Worm (Caenorhabditis elegans) whole organism, L2 larva: ENCODE results near the gene clec-214.

Experiments
- C34F6.9 ChIP-seq: fragments of 150-350 bp; optimal IDR thresholded peaks from 2 replicates; lab custom pipeline; 2014; ENCODE audit warnings: missing biosample characterization, missing genetic modification characterization
- F13H6.1 ChIP-seq: sonication (generic microtip); optimal IDR thresholded peaks from 2 replicates; lab custom pipeline; 2016; ENCODE audit warnings: missing genetic modification characterization, missing compliant biosample characterization
- R02D3.7 ChIP-seq: fragments of 150-350 bp; optimal IDR thresholded peaks from 2 replicates; lab custom pipeline; 2014; ENCODE audit warnings: missing biosample characterization, missing genetic modification characterization
- ZK546.5 ChIP-seq: sonication (generic microtip); optimal IDR thresholded peaks from 2 replicates; lab custom pipeline; 2017; ENCODE audit warnings: missing biosample characterization, missing genetic modification characterization
- aly-2 ChIP-seq: fragments of 150-350 bp; optimal IDR thresholded peaks from 2 replicates; lab custom pipeline; 2014; ENCODE audit warnings: missing biosample characterization, missing genetic modification characterization
- ama-1 ChIP-seq: fragments of 150-350 bp; optimal IDR thresholded peaks from 2 replicates; lab custom pipeline; 2018; ENCODE audit warnings: inconsistent platforms
- blmp-1 ChIP-seq: sonication (generic microtip); optimal IDR thresholded peaks from 2 replicates; lab custom pipeline; 2017; ENCODE audit warnings: missing genetic modification characterization, mild to moderate bottlenecking, missing compliant biosample characterization, antibody characterized with exemption, moderate library complexity; ENCODE audit not compliant: insufficient read depth
- ceh-16 ChIP-seq: fragments of 150-350 bp; optimal IDR thresholded peaks from 2 replicates; lab custom pipeline; 2014; ENCODE audit warnings: missing biosample characterization, missing genetic modification characterization
- ceh-82 ChIP-seq: fragments of 150-350 bp; optimal IDR thresholded peaks from 2 replicates; lab custom pipeline; 2014; ENCODE audit warnings: missing biosample characterization, missing genetic modification characterization
- dmd-4 ChIP-seq: sonication (generic microtip); optimal IDR thresholded peaks from 2 replicates; lab custom pipeline; 2017; ENCODE audit warnings: missing biosample characterization, missing genetic modification characterization
- egl-27 ChIP-seq: sonication (generic microtip); optimal IDR thresholded peaks from 3 replicates; lab custom pipeline; 2017; ENCODE audit warnings: missing biosample characterization, missing genetic modification reagents, missing genetic modification characterization
- elt-3 ChIP-seq: sonication (generic microtip); optimal IDR thresholded peaks from 2 replicates; lab custom pipeline; 2017; ENCODE audit warnings: missing biosample characterization, missing genetic modification characterization
- fos-1 ChIP-seq: fragments of 150-350 bp; optimal IDR thresholded peaks from 2 replicates; lab custom pipeline; 2014; ENCODE audit warnings: missing biosample characterization, missing genetic modification characterization
- gmeb-1 ChIP-seq: fragments of 150-350 bp; optimal IDR thresholded peaks from 2 replicates; lab custom pipeline; 2014; ENCODE audit warnings: missing biosample characterization, missing genetic modification characterization
- lin-11 ChIP-seq: fragments of 150-350 bp; sonication (generic microtip); optimal IDR thresholded peaks from 2 replicates; lab custom pipeline; 2014; ENCODE audit warnings: missing biosample characterization, missing genetic modification characterization, inconsistent platforms, mixed read lengths
- lin-13 ChIP-seq: fragments of 150-350 bp; optimal IDR thresholded peaks from 2 replicates; lab custom pipeline; 2014; ENCODE audit warnings: missing biosample characterization, missing genetic modification reagents, missing genetic modification characterization
- lin-39 ChIP-seq: fragments of 150-350 bp; optimal IDR thresholded peaks from 2 replicates; lab custom pipeline; 2014; ENCODE audit warnings: missing biosample characterization, missing genetic modification reagents, missing genetic modification characterization
- lsy-2 ChIP-seq, 2 experiments: fragments of 150-350 bp in 1 of 2; sonication (generic microtip) in 1 of 2; optimal IDR thresholded peaks; 2 replicates each; lab custom pipeline; 2014 to 2017; ENCODE audit warnings: missing biosample characterization in 2 of 2, missing genetic modification characterization in 2 of 2
- mab-5 ChIP-seq: fragments of 150-350 bp; optimal IDR thresholded peaks from 2 replicates; lab custom pipeline; 2014; ENCODE audit warnings: missing biosample characterization, missing genetic modification characterization
- mbf-1 ChIP-seq: sonication (generic microtip); optimal IDR thresholded peaks from 2 replicates; lab custom pipeline; 2017; ENCODE audit warnings: missing biosample characterization, missing genetic modification characterization
- mdl-1 ChIP-seq, 2 experiments: fragments of 150-350 bp in 1 of 2; sonication (generic microtip) in 1 of 2; optimal IDR thresholded peaks; 2 replicates each; lab custom pipeline; 2017; ENCODE audit warnings: missing biosample characterization in 2 of 2, missing genetic modification characterization in 2 of 2
- nhr-11 ChIP-seq: fragments of 150-350 bp; optimal IDR thresholded peaks from 2 replicates; lab custom pipeline; 2014; ENCODE audit warnings: missing biosample characterization, missing genetic modification characterization
- nhr-129 ChIP-seq: fragments of 150-350 bp; optimal IDR thresholded peaks from 2 replicates; lab custom pipeline; 2014; ENCODE audit warnings: missing biosample characterization, missing genetic modification characterization
- nhr-21 ChIP-seq: fragments of 150-350 bp; optimal IDR thresholded peaks from 2 replicates; lab custom pipeline; 2014; ENCODE audit warnings: missing biosample characterization, missing genetic modification characterization
- nhr-23 ChIP-seq: fragments of 150-350 bp; optimal IDR thresholded peaks from 2 replicates; lab custom pipeline; 2014; ENCODE audit warnings: missing biosample characterization, missing genetic modification reagents, missing genetic modification characterization
- nhr-237 ChIP-seq: fragments of 150-350 bp; optimal IDR thresholded peaks from 2 replicates; lab custom pipeline; 2014; ENCODE audit warnings: missing biosample characterization, missing genetic modification characterization
- nhr-25 ChIP-seq: fragments of 150-350 bp; sonication (generic microtip); optimal IDR thresholded peaks from 3 replicates; lab custom pipeline; 2014; ENCODE audit warnings: missing biosample characterization, missing genetic modification characterization
- nhr-6 ChIP-seq: fragments of 150-350 bp; optimal IDR thresholded peaks from 2 replicates; lab custom pipeline; 2014; ENCODE audit warnings: missing biosample characterization, missing genetic modification characterization
- nhr-77 ChIP-seq: fragments of 150-350 bp; optimal IDR thresholded peaks from 2 replicates; lab custom pipeline; 2014; ENCODE audit warnings: missing biosample characterization, missing genetic modification characterization
- peb-1 ChIP-seq: fragments of 150-350 bp; optimal IDR thresholded peaks from 2 replicates; lab custom pipeline; 2014; ENCODE audit warnings: missing biosample characterization, missing genetic modification characterization
- sem-4 ChIP-seq: fragments of 150-350 bp; optimal IDR thresholded peaks from 2 replicates; lab custom pipeline; 2014; ENCODE audit warnings: missing biosample characterization, missing genetic modification reagents, missing genetic modification characterization
- skn-1 ChIP-seq: sonication (generic microtip); optimal IDR thresholded peaks from 2 replicates; lab custom pipeline; 2017; ENCODE audit warnings: missing biosample characterization, missing genetic modification characterization
- sma-3 ChIP-seq: sonication (generic microtip); optimal IDR thresholded peaks from 2 replicates; lab custom pipeline; 2016; ENCODE audit warnings: missing genetic modification reagents, missing genetic modification characterization, missing compliant biosample characterization
- sma-9 ChIP-seq, 2 experiments: fragments of 150-350 bp in 1 of 2; sonication (generic microtip) in 1 of 2; optimal IDR thresholded peaks; 2 replicates each; lab custom pipeline; 2014 to 2016; ENCODE audit warnings: missing genetic modification characterization in 2 of 2, mild to moderate bottlenecking in 1 of 2, missing biosample characterization in 1 of 2, missing compliant biosample characterization in 1 of 2, missing genetic modification reagents in 1 of 2, moderate library complexity in 1 of 2
- unc-39 ChIP-seq: fragments of 150-350 bp; optimal IDR thresholded peaks from 2 replicates; lab custom pipeline; 2014; ENCODE audit warnings: missing biosample characterization, missing genetic modification characterization
- unc-55 ChIP-seq: fragments of 150-350 bp; sonication (generic microtip); optimal IDR thresholded peaks from 3 replicates; lab custom pipeline; 2014; ENCODE audit warnings: missing biosample characterization, missing genetic modification reagents, missing genetic modification characterization
- unc-62 ChIP-seq: fragments of 150-350 bp; optimal IDR thresholded peaks from 2 replicates; lab custom pipeline; 2014; ENCODE audit warnings: missing biosample characterization, missing genetic modification reagents, missing genetic modification characterization
- zag-1 ChIP-seq: fragments of 150-350 bp; optimal IDR thresholded peaks from 2 replicates; lab custom pipeline; 2014; ENCODE audit warnings: missing biosample characterization, missing genetic modification characterization
- ztf-11 ChIP-seq: sonication (generic microtip); optimal IDR thresholded peaks from 2 replicates; lab custom pipeline; 2017; ENCODE audit warnings: missing biosample characterization, missing genetic modification characterization
- ztf-4 ChIP-seq: fragments of 150-350 bp; optimal IDR thresholded peaks from 2 replicates; lab custom pipeline; 2014; ENCODE audit warnings: missing biosample characterization, missing genetic modification characterization

clec-214 gene

DNA sequence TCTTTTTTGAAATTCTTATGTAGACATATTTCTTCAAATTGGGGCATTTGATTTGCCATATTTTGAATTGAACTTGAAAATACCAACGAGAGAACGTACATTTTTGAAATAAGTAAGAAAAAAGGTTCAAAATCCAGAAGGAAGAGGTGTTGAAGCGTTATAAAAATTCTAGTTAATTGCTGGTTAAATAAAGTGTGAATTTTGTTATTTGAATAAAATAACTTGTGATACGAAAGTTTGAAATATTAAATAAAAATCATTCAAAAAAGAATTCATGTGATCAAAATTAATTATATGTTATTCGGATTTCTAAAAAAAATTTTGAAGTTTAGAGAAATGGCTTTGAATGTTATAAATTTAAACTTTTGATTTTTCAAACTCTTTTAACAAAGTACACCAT, 10.0 kb upstream of the clec-214 start, which contains the start of gene C50E3.9:
Gene C50E3.9 (minus strand): TSS at position 101 of the 400 bp plus-strand sequence.
- no peak for TF ChIP-seq blmp-1 (tag; lab: Kevin White, UChicago)
- no peak for TF ChIP-seq aly-2 (tag; lab: Kevin White, UChicago)
- TF ChIP-seq nhr-23, result no peak
- TF ChIP-seq fos-1 (tag; lab: Kevin White, UChicago), result no peak
- no peak for TF ChIP-seq mdl-1 (tag; optimal IDR thresholded peaks at IDR 0.05; lab: Kevin White, UChicago)
- TF ChIP-seq sma-9 (GFP tag; optimal IDR thresholded peaks at IDR 0.05; lab: Kevin White, UChicago), result no peak
- TF ChIP-seq sma-9 (tag; optimal IDR thresholded peaks at IDR 0.05; lab: Kevin White, UChicago), result no peak
- TF ChIP-seq unc-62 (GFP tag; lab: Kevin White, UChicago), result no peak
- no peak for TF ChIP-seq sma-3 (GFP tag; lab: Kevin White, UChicago)
- no peak for TF ChIP-seq nhr-11
- no peak for TF ChIP-seq ceh-16 (tag; lab: Kevin White, UChicago)
- TF ChIP-seq nhr-25 (tag; lab: Kevin White, UChicago), result no peak
- no peak for TF ChIP-seq egl-27 (tag; lab: Kevin White, UChicago)
- no peak for TF ChIP-seq nhr-129 (tag; lab: Kevin White, UChicago)
- TF ChIP-seq nhr-21, result no peak

DNA sequence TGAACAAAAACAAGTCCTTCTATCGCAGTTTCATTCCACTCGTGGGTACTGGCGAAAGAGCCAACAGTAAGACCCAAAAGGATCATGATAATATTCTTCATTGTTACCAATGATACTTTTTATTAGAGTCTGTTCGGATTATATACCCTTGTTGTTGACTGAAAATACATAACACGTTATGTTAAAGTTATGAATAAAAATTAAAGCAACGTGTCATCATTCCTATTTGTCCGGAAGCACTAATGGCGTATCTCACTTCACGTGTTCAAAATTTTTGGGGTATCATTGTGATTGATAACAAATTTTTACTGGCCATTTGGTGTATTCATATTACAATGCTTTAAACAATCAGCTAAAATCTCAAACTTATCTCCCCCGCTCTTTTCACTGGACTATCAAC, 8.7 kb upstream of the clec-214 start, which contains the start of gene scl-26:
Gene scl-26 (minus strand): TSS at position 101 of the 400 bp plus-strand sequence.
- no peak for TF ChIP-seq ztf-4 (tag; lab: Kevin White, UChicago)
- no peak for TF ChIP-seq mbf-1 (tag; lab: Kevin White, UChicago)

DNA sequence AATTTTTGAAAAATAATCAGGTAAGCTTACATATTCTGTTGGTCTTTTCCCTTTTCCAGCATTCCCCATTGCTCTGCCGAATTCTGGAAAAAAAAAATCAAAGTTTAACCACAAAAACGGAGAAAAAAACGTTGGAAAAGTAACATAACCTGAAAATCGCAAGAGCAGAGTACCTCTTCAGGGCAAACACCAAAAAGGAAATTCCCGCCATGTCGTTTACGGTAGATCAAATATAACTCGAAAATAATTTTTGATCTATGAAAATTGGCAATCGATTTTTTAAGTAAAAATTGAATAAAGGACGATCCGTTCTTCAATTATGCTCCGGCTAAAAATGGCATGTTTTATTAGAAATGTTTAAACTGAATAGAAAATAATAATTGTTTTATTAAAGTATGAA, 6.8 kb upstream of the clec-214 start, which contains the start of gene C50E3.11:
Gene C50E3.11 (minus strand): TSS at position 83 of the 400 bp plus-strand sequence.
- TF ChIP-seq fos-1 (tag; lab: Kevin White, UChicago) (no peak), gmeb-1 (tag; lab: Kevin White, UChicago) (no peak), nhr-23 (no peak), nhr-21 (no peak), ztf-11 (no peak), dmd-4 (tag; lab: Kevin White, UChicago) (no peak)

DNA sequence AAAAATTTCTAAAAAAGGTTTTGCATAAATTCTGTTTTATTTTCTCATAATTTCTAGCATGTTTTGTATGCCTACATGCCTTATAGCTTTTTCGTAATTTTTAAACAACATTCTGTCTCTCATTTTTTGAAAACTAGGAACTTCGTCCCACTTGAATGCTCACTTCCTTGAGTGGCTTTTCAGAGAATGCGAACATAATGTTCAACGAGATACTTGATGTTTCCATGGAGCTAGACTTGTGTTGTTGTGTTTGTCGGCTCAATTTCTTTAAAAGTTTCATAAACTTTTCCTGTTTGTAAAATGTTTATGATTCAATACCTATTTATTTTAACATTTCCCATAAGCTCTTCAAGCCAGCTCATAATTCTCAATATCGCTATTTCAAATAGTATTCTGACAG, 5.3 kb upstream of the clec-214 start, which contains the start of gene clec-213:
Gene clec-213 (plus strand): TSS at position 301 of the 400 bp plus-strand sequence.
- TF ChIP-seq skn-1 (tag; lab: Kevin White, UChicago), result no peak
- no peak for TF ChIP-seq nhr-6 (tag; lab: Kevin White, UChicago)
- TF ChIP-seq dmd-4 (tag; lab: Kevin White, UChicago), result no peak
- no peak for TF ChIP-seq lin-39 (tag; lab: Kevin White, UChicago)
- no peak for TF ChIP-seq ztf-11
- TF ChIP-seq elt-3 (tag; lab: Kevin White, UChicago), result no peak
- TF ChIP-seq lsy-2 (tag; optimal IDR thresholded peaks at IDR 0.05; lab: Kevin White, UChicago), result no peak
- no peak for TF ChIP-seq ZK546.5 (tag; lab: Kevin White, UChicago)
- TF ChIP-seq sem-4 (tag; lab: Kevin White, UChicago), result no peak
- TF ChIP-seq R02D3.7, result no peak
- no peak for TF ChIP-seq ztf-4 (tag; lab: Kevin White, UChicago)
- no peak for TF ChIP-seq ceh-82 (tag; lab: Kevin White, UChicago)
- TF ChIP-seq mab-5 (tag; lab: Kevin White, UChicago), result no peak
- TF ChIP-seq mdl-1 (tag; optimal IDR thresholded peaks at IDR 0.05; lab: Kevin White, UChicago), result no peak
- TF ChIP-seq lin-13 (GFP tag; lab: Kevin White, UChicago), result no peak
- TF ChIP-seq nhr-11, result no peak

DNA sequence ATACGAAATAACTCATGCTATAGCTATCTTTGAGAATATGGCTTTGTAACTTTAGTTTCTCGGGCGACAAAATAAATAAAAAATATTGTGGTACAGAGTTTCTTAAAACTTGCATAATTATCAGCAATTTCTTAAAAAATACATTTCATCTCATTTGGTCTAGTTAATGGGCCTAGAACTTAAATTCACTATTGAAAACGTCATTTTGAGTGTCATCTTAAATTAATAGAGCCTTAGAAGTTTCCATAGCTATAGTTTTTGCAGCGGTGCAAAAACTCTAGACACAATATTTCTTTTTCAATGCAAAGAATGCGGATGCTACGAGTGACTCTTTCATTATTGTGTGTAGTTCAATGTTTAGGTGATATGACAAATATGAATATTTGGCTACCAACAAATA, 1.9 kb downstream of the clec-214 start, which contains the start of gene clec-215:
Gene clec-215 (plus strand): TSS at position 301 of the 400 bp plus-strand sequence.
- TF ChIP-seq unc-39 (tag; lab: Kevin White, UChicago) (no peak), zag-1 (no peak), peb-1 (no peak), sma-9 (GFP tag; optimal IDR thresholded peaks at IDR 0.05; lab: Kevin White, UChicago) (no peak), sma-9 (tag; optimal IDR thresholded peaks at IDR 0.05; lab: Kevin White, UChicago) (no peak), nhr-21 (no peak), ztf-4 (tag; lab: Kevin White, UChicago) (no peak), unc-55 (GFP tag; lab: Kevin White, UChicago) (no peak), nhr-237 (tag; lab: Kevin White, UChicago) (no peak), R02D3.7 (no peak), ama-1 (lab: Kevin White, UChicago) (no peak), ceh-16 (tag; lab: Kevin White, UChicago) (no peak), F13H6.1 (tag; lab: Kevin White, UChicago) (no peak), ZK546.5 (tag; lab: Kevin White, UChicago) (no peak), lin-11 (tag; lab: Kevin White, UChicago) (no peak), unc-62 (GFP tag; lab: Kevin White, UChicago) (no peak), C34F6.9 (tag; lab: Kevin White, UChicago) (no peak), fos-1 (tag; lab: Kevin White, UChicago) (no peak), nhr-77 (no peak)
- TF ChIP-seq, all 48 proteins: peak for 0
